Worm (Caenorhabditis elegans) whole organism, L4/young adult: ENCODE data around the gene glod-4.

Experiments
- W03F9.2 ChIP-seq: fragments of 150-350 bp; optimal IDR thresholded peaks from 2 replicates; lab custom pipeline; 2014; ENCODE audit warnings: missing biosample characterization, missing genetic modification characterization
- dao-5 ChIP-seq: sonication (generic microtip); optimal IDR thresholded peaks from 2 replicates; lab custom pipeline; 2016; ENCODE audit warnings: missing genotype, missing genetic modification characterization, moderate library complexity, missing compliant biosample characterization
- him-1 ChIP-seq: sonication (generic microtip); optimal IDR thresholded peaks from 2 replicates; lab custom pipeline; 2016; ENCODE audit warnings: missing genotype, missing genetic modification reagents, missing genetic modification characterization, missing compliant biosample characterization

DNA sequence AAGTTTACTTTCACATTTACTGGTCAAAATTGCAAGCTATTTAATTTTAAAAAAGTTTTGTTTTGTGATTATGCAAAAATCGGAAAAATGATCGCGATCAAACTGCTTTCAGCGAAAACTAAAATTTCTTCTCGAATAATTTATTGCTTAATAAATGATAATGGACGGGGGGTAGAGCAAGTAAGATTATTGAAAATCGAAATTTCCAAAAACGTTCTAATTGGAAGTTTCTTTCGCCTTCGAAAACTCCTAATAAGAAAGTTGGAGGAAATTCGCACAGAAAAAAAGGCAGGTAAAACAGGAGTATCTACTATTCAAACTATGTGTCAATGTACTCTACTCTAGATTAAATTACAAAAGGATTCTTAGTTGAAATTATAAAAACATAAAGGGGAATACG lies 18.8 kb downstream of the glod-4 start:
- no peak for TF ChIP-seq him-1 (tag; lab: Kevin White, UChicago)
- TF ChIP-seq dao-5 (tag; lab: Kevin White, UChicago): no peak
- TF ChIP-seq W03F9.2 (tag; lab: Kevin White, UChicago): no peak
